Worm (Caenorhabditis elegans) whole organism, L2 larva: ENCODE results near the gene rpt-1.

Source experiments
- R02D3.7 ChIP-seq: fragments of 150-350 bp; optimal IDR thresholded peaks from 2 replicates; lab custom pipeline; 2014; ENCODE audit warnings: missing biosample characterization, missing genetic modification characterization
- ceh-82 ChIP-seq: fragments of 150-350 bp; optimal IDR thresholded peaks from 2 replicates; lab custom pipeline; 2014; ENCODE audit warnings: missing biosample characterization, missing genetic modification characterization
- dmd-4 ChIP-seq: sonication (generic microtip); optimal IDR thresholded peaks from 2 replicates; lab custom pipeline; 2017; ENCODE audit warnings: missing biosample characterization, missing genetic modification characterization
- elt-3 ChIP-seq: sonication (generic microtip); optimal IDR thresholded peaks from 2 replicates; lab custom pipeline; 2017; ENCODE audit warnings: missing biosample characterization, missing genetic modification characterization
- nhr-25 ChIP-seq: fragments of 150-350 bp; sonication (generic microtip); optimal IDR thresholded peaks from 3 replicates; lab custom pipeline; 2014; ENCODE audit warnings: missing biosample characterization, missing genetic modification characterization
- nhr-77 ChIP-seq: fragments of 150-350 bp; optimal IDR thresholded peaks from 2 replicates; lab custom pipeline; 2014; ENCODE audit warnings: missing biosample characterization, missing genetic modification characterization
- snpc-4 ChIP-seq: fragments of 150-350 bp; optimal IDR thresholded peaks from 2 replicates; lab custom pipeline; 2014; ENCODE audit warnings: missing biosample characterization, missing genetic modification characterization
- unc-55 ChIP-seq: fragments of 150-350 bp; sonication (generic microtip); optimal IDR thresholded peaks from 3 replicates; lab custom pipeline; 2014; ENCODE audit warnings: missing biosample characterization, missing genetic modification reagents, missing genetic modification characterization
- ztf-11 ChIP-seq: sonication (generic microtip); optimal IDR thresholded peaks from 2 replicates; lab custom pipeline; 2017; ENCODE audit warnings: missing biosample characterization, missing genetic modification characterization
- ztf-4 ChIP-seq: fragments of 150-350 bp; optimal IDR thresholded peaks from 2 replicates; lab custom pipeline; 2014; ENCODE audit warnings: missing biosample characterization, missing genetic modification characterization

DNA sequence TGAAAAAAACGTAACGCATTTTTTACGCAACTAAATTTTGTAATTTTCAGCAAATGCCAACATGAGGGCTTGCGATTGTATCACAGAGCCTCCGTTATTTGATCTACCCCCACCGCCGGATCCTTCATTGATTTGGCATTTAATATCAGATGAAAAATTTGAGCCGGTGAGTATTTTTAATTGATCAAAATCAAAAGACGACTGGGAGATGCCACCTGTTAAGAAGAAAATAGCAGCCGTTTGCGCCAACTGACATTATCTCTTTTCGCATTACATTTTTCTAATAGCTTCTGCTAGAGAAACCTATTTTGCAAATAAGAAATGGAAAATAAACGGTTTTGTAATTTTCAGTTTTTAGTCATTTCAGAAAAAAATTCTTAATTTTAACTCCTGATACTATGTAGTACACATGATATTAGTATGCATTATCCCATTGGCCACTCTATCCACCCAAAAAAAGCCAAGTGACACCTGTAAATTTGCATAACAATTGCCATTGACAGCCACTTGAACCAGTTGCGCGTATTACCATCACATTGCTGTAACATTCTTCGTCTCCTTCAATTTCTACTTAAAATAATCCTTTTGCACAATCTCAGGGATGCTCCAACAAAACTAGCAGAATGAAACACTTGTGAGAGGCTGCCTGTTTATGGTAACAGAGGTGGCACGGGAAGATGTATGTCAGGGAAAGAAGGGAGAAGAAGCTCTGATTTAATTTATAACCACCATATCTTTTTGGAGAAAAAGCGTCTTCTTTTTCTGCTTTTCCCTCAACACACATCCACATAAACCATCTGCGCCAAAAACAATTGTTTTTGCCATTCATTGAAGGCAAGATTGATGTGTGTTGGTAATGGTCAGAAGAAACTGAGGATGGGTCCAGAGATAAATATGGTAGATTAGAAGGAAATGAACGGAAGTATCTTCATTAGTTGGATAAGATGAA is 23.6 kb downstream of the rpt-1 start, which contains the start of gene F58H1.5:
- TF ChIP-seq R02D3.7 (tag; lab: Kevin White, UChicago) = no peak
- no peak for TF ChIP-seq ztf-11
- TF ChIP-seq unc-55 (GFP tag; lab: Kevin White, UChicago) = no peak
- TF ChIP-seq nhr-77 (tag; lab: Kevin White, UChicago) = no peak
- TF ChIP-seq ceh-82 (tag; lab: Kevin White, UChicago) = no peak
- TF ChIP-seq snpc-4 (tag; lab: Kevin White, UChicago) = no peak
- no peak for TF ChIP-seq dmd-4 (tag; lab: Kevin White, UChicago)
- TF ChIP-seq ztf-4 (tag; lab: Kevin White, UChicago) = no peak
- TF ChIP-seq elt-3 (tag; lab: Kevin White, UChicago) = no peak
- TF ChIP-seq nhr-25 (tag; lab: Kevin White, UChicago) = no peak
